Worm (Caenorhabditis elegans) whole organism, late embryonic: ENCODE results near the gene fbxb-114.

ENCODE experiments used
- C08G9.2 ChIP-seq: sonication (generic microtip); optimal IDR thresholded peaks from 2 replicates; lab custom pipeline; 2016; ENCODE audit warnings: mild to moderate bottlenecking, missing genetic modification characterization, moderate library complexity, missing compliant biosample characterization
- C38D4.7 ChIP-seq: fragments of 200-800 bp; sonication (Bioruptor generic); optimal IDR thresholded peaks from 2 replicates; lab custom pipeline; 2018; ENCODE audit warnings: mild to moderate bottlenecking, missing genetic modification characterization, moderate library complexity, missing compliant biosample characterization
- F13H6.1 ChIP-seq: sonication (generic microtip); optimal IDR thresholded peaks from 2 replicates; lab custom pipeline; 2016; ENCODE audit warnings: missing genetic modification characterization, missing compliant biosample characterization
- K09A11.1 ChIP-seq: sonication (generic microtip); optimal IDR thresholded peaks from 2 replicates; lab custom pipeline; 2017; ENCODE audit warnings: antibody characterized with exemption, mild to moderate bottlenecking, missing genetic modification characterization, missing compliant biosample characterization; ENCODE audit not compliant: insufficient read depth
- T23F11.4 ChIP-seq: fragments of 200-800 bp; sonication (Bioruptor generic); optimal IDR thresholded peaks from 2 replicates; lab custom pipeline; 2018; ENCODE audit warnings: mild to moderate bottlenecking, missing genetic modification characterization, missing compliant biosample characterization
- Y22D7AL.16 ChIP-seq: sonication (generic microtip); optimal IDR thresholded peaks from 2 replicates; lab custom pipeline; 2016; ENCODE audit warnings: missing genetic modification characterization, missing compliant biosample characterization
- ahr-1 ChIP-seq: sonication (generic microtip); optimal IDR thresholded peaks from 2 replicates; lab custom pipeline; 2016; ENCODE audit warnings: missing genetic modification characterization, missing compliant biosample characterization
- ama-1 ChIP-seq: fragments of 150-350 bp; optimal IDR thresholded peaks from 2 replicates; lab custom pipeline; 2014
- ceh-18 ChIP-seq: sonication (generic microtip); optimal IDR thresholded peaks from 2 replicates; lab custom pipeline; 2016; ENCODE audit warnings: missing genetic modification characterization, missing compliant biosample characterization
- ceh-2 ChIP-seq: sonication (generic microtip); optimal IDR thresholded peaks from 2 replicates; lab custom pipeline; 2016; ENCODE audit warnings: missing genotype, missing genetic modification characterization, missing compliant biosample characterization
- ceh-24 ChIP-seq: sonication (generic microtip); optimal IDR thresholded peaks from 2 replicates; lab custom pipeline; 2016; ENCODE audit warnings: mild to moderate bottlenecking, missing genetic modification characterization, missing compliant biosample characterization
- ceh-30 ChIP-seq: fragments of 150-350 bp; optimal IDR thresholded peaks from 2 replicates; lab custom pipeline; 2014; ENCODE audit warnings: missing biosample characterization, missing genetic modification characterization
- ceh-31 ChIP-seq: sonication (generic microtip); optimal IDR thresholded peaks from 2 replicates; lab custom pipeline; 2016; ENCODE audit warnings: missing genetic modification characterization, missing compliant biosample characterization
- ceh-34 ChIP-seq: sonication (generic microtip); optimal IDR thresholded peaks from 2 replicates; lab custom pipeline; 2016; ENCODE audit warnings: mild to moderate bottlenecking, missing genetic modification characterization, missing compliant biosample characterization
- ceh-48 ChIP-seq: sonication (generic microtip); optimal IDR thresholded peaks from 2 replicates; lab custom pipeline; 2016; ENCODE audit warnings: missing genetic modification characterization, inconsistent platforms, missing compliant biosample characterization
- ceh-6 ChIP-seq: fragments of 200-800 bp; sonication (Bioruptor generic); optimal IDR thresholded peaks from 2 replicates; lab custom pipeline; 2018; ENCODE audit warnings: mild to moderate bottlenecking, missing genetic modification characterization, missing compliant biosample characterization
- ceh-9 ChIP-seq: sonication (generic microtip); optimal IDR thresholded peaks from 2 replicates; lab custom pipeline; 2016; ENCODE audit warnings: mild to moderate bottlenecking, missing genetic modification characterization, inconsistent platforms, missing compliant biosample characterization
- dmd-4 ChIP-seq: sonication (generic microtip); optimal IDR thresholded peaks from 2 replicates; lab custom pipeline; 2016; ENCODE audit warnings: borderline replicate concordance, missing genetic modification characterization, missing compliant biosample characterization
- dve-1 ChIP-seq: sonication (generic microtip); optimal IDR thresholded peaks from 2 replicates; lab custom pipeline; 2017; ENCODE audit warnings: antibody characterized with exemption, mild to moderate bottlenecking, missing genetic modification characterization, missing compliant biosample characterization
- elt-2 ChIP-seq: sonication (generic microtip); optimal IDR thresholded peaks from 2 replicates; lab custom pipeline; 2016; ENCODE audit warnings: missing genetic modification reagents, missing genetic modification characterization, missing compliant biosample characterization
- eyg-1 ChIP-seq: sonication (generic microtip); optimal IDR thresholded peaks from 2 replicates; lab custom pipeline; 2016; ENCODE audit warnings: missing genotype, missing genetic modification characterization, missing compliant biosample characterization
- fax-1 ChIP-seq: sonication (generic microtip); optimal IDR thresholded peaks from 2 replicates; lab custom pipeline; 2016; ENCODE audit warnings: missing genotype, missing genetic modification characterization, missing compliant biosample characterization
- fkh-6 ChIP-seq: sonication (generic microtip); optimal IDR thresholded peaks from 2 replicates; lab custom pipeline; 2016; ENCODE audit warnings: missing genetic modification characterization, missing compliant biosample characterization
- hlh-30 ChIP-seq: sonication (generic microtip); optimal IDR thresholded peaks from 2 replicates; lab custom pipeline; 2017; ENCODE audit warnings: antibody characterized with exemption, missing genetic modification characterization, missing compliant biosample characterization; ENCODE audit not compliant: insufficient read depth
- hlh-8 ChIP-seq: sonication (generic microtip); optimal IDR thresholded peaks from 2 replicates; lab custom pipeline; 2016; ENCODE audit warnings: missing genotype, missing genetic modification characterization, missing compliant biosample characterization
- lim-6 ChIP-seq: sonication (generic microtip); optimal IDR thresholded peaks from 2 replicates; lab custom pipeline; 2016; ENCODE audit warnings: missing genetic modification characterization, missing compliant biosample characterization
- lin-11 ChIP-seq: fragments of 200-800 bp; sonication (Bioruptor generic); optimal IDR thresholded peaks from 2 replicates; lab custom pipeline; 2018; ENCODE audit warnings: mild to moderate bottlenecking, missing genetic modification characterization, missing compliant biosample characterization
- mec-3 ChIP-seq: sonication (generic microtip); optimal IDR thresholded peaks from 2 replicates; lab custom pipeline; 2016; ENCODE audit warnings: borderline replicate concordance, missing genetic modification characterization, missing compliant biosample characterization
- nfya-1 ChIP-seq: sonication (generic microtip); optimal IDR thresholded peaks from 2 replicates; lab custom pipeline; 2017; ENCODE audit warnings: missing genetic modification characterization, mild to moderate bottlenecking, missing compliant biosample characterization, antibody characterized with exemption, moderate library complexity
- nhr-232 ChIP-seq: sonication (generic microtip); optimal IDR thresholded peaks from 2 replicates; lab custom pipeline; 2016; ENCODE audit warnings: missing genetic modification characterization, missing compliant biosample characterization
- npax-4 ChIP-seq: sonication (generic microtip); optimal IDR thresholded peaks from 2 replicates; lab custom pipeline; 2016; ENCODE audit warnings: missing genetic modification characterization, missing compliant biosample characterization
- pat-9 ChIP-seq: fragments of 200-800 bp; sonication (Bioruptor generic); optimal IDR thresholded peaks from 2 replicates; lab custom pipeline; 2018; ENCODE audit warnings: mild to moderate bottlenecking, missing genetic modification characterization, moderate library complexity, missing compliant biosample characterization
- pqm-1 ChIP-seq: sonication (generic microtip); optimal IDR thresholded peaks from 2 replicates; lab custom pipeline; 2016; ENCODE audit warnings: missing genetic modification characterization, missing compliant biosample characterization
- pros-1 ChIP-seq: fragments of 150-350 bp; optimal IDR thresholded peaks from 2 replicates; lab custom pipeline; 2014; ENCODE audit warnings: missing biosample characterization, missing genetic modification reagents, missing genetic modification characterization
- rnt-1 ChIP-seq: sonication (generic microtip); optimal IDR thresholded peaks from 2 replicates; lab custom pipeline; 2016; ENCODE audit warnings: missing genetic modification characterization, missing compliant biosample characterization
- sdc-2 ChIP-seq: sonication (generic microtip); optimal IDR thresholded peaks from 2 replicates; lab custom pipeline; 2016; ENCODE audit warnings: missing genotype, missing genetic modification characterization, missing compliant biosample characterization
- sox-2 ChIP-seq: fragments of 200-800 bp; sonication (Bioruptor generic); IDR thresholded peaks from 2 replicates; pipeline ENCODE4 v1.3.6; 2022; ENCODE audit warnings: missing genetic modification reagents, missing genetic modification characterization, missing compliant biosample characterization
- sox-4 ChIP-seq: sonication (generic microtip); optimal IDR thresholded peaks from 2 replicates; lab custom pipeline; 2017; ENCODE audit warnings: mild to moderate bottlenecking, missing genetic modification characterization, inconsistent platforms, missing compliant biosample characterization
- syd-9 ChIP-seq: sonication (generic microtip); optimal IDR thresholded peaks from 2 replicates; lab custom pipeline; 2016; ENCODE audit warnings: mild to moderate bottlenecking, missing genetic modification characterization, moderate library complexity, missing compliant biosample characterization
- tbx-2 ChIP-seq: sonication (generic microtip); optimal IDR thresholded peaks from 2 replicates; lab custom pipeline; 2016; ENCODE audit warnings: missing genetic modification characterization, missing compliant biosample characterization
- unc-42 ChIP-seq: sonication (generic microtip); optimal IDR thresholded peaks from 2 replicates; lab custom pipeline; 2016; ENCODE audit warnings: missing genotype, missing genetic modification characterization, missing compliant biosample characterization
- unc-55 ChIP-seq: sonication (generic microtip); optimal IDR thresholded peaks from 2 replicates; lab custom pipeline; 2017; ENCODE audit warnings: missing biosample characterization, missing genetic modification reagents, missing genetic modification characterization
- ztf-16 ChIP-seq: sonication (generic microtip); optimal IDR thresholded peaks from 2 replicates; lab custom pipeline; 2017; ENCODE audit warnings: missing genetic modification characterization, missing compliant biosample characterization

fbxb-114 gene

DNA sequence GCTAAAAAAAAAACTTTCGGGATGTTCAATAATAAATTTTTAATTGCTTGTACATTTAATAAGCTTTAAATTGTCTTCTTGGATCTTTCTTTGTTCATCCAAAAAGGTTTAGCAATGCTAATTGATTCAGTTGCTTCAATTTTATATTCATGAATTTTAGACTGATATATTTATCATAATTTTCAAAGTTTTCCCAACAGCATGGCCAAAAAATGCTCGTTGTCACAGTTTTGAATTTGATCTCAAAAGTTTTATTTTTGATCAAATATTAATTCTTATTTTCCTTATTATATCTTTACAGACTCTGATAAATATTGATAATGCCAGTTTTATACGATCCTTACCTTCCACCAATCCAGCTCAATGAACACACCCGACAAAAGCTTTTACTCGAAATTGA, at the start of gene fbxb-114:
Gene fbxb-114, plus strand, starts transcription at position 301 of the 400 bp plus-strand sequence.
- TF ChIP-seq ama-1: no peak
- no peak for TF ChIP-seq ahr-1 (tag; lab: Kevin White, UChicago)
- no peak for TF ChIP-seq ceh-2 (tag; lab: Kevin White, UChicago)
- no peak for TF ChIP-seq hlh-8 (tag; lab: Kevin White, UChicago)
- TF ChIP-seq nhr-232: no peak
- TF ChIP-seq mec-3 (tag; lab: Kevin White, UChicago): no peak
- TF ChIP-seq ceh-34: no peak
- no peak for TF ChIP-seq npax-4 (tag; lab: Kevin White, UChicago)
- TF ChIP-seq T23F11.4 (GFP tag; lab: Kevin White, UChicago): no peak
- no peak for TF ChIP-seq C08G9.2
- TF ChIP-seq eyg-1 (tag; lab: Kevin White, UChicago): no peak
- TF ChIP-seq nfya-1 (tag; lab: Kevin White, UChicago): no peak
- TF ChIP-seq hlh-30 (tag; lab: Kevin White, UChicago): no peak
- no peak for TF ChIP-seq F13H6.1 (tag; lab: Kevin White, UChicago)
- no peak for TF ChIP-seq C38D4.7
- no peak for TF ChIP-seq Y22D7AL.16 (tag; lab: Kevin White, UChicago)
- no peak for TF ChIP-seq ceh-48 (tag; lab: Kevin White, UChicago)

DNA sequence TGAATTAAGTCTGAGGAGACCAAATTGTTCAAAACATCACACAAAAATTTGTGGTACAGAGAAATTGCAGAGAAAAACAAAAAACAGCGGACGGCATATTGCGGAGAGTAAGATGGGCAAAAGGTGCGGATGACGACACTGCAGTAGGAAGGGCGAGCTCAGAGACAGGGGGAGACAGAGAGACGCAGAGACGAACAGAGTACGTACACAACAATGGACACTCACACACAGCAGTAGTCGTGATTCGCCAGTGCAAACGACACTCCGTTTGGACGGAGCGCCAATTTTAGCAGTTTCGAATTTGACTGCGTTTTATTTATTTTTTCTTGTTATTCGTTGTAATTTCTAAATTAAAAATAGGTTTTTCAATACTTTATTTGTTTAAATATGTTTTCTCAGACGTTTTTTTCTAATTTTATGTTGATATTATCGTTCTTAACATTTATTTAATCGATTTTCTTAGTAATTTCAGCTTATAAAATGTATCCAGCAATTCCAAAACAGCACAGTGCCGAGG, 49.1 kb upstream of the fbxb-114 start, which contains the start of gene T20F7.1:
Gene T20F7.1, plus strand, starts transcription at position 467 of the 517 bp plus-strand sequence.
- TF ChIP-seq sox-2 (GFP tag; lab: Robert Waterston, UW): peak; percentile 59; the same call in 1 of the 2 replicates
- no peak for TF ChIP-seq K09A11.1 (tag; lab: Kevin White, UChicago)
- TF ChIP-seq ceh-24 (tag; lab: Kevin White, UChicago): no peak
- TF ChIP-seq syd-9 (tag; lab: Kevin White, UChicago): no peak
- TF ChIP-seq fkh-6: no peak
- TF ChIP-seq sox-4 (tag; lab: Kevin White, UChicago): no peak
- peak; percentile 30 for TF ChIP-seq unc-42 (tag; lab: Kevin White, UChicago)
- TF ChIP-seq ceh-34: peak; percentile 22
- peak; percentile 0 for TF ChIP-seq rnt-1
- TF ChIP-seq ceh-30 (tag; lab: Kevin White, UChicago): peak; percentile 13
- TF ChIP-seq sdc-2 (tag; lab: Kevin White, UChicago): peak; percentile 74
- no peak for TF ChIP-seq lin-11 (tag; lab: Kevin White, UChicago)
- TF ChIP-seq tbx-2 (tag; lab: Kevin White, UChicago): peak; percentile 64
- TF ChIP-seq ceh-18 (tag; lab: Kevin White, UChicago): peak; percentile 52
- TF ChIP-seq ceh-2 (tag; lab: Kevin White, UChicago): peak; percentile 10
- peak; percentile 54 for TF ChIP-seq hlh-30 (tag; lab: Kevin White, UChicago)
- TF ChIP-seq unc-55: peak; percentile 57
- no peak for TF ChIP-seq hlh-8 (tag; lab: Kevin White, UChicago)
- TF ChIP-seq pros-1: peak; percentile 26
- peak; percentile 62 for TF ChIP-seq ceh-31 (tag; lab: Kevin White, UChicago)
- no peak for TF ChIP-seq nhr-232
- peak; percentile 68 for TF ChIP-seq nfya-1 (tag; lab: Kevin White, UChicago)

DNA sequence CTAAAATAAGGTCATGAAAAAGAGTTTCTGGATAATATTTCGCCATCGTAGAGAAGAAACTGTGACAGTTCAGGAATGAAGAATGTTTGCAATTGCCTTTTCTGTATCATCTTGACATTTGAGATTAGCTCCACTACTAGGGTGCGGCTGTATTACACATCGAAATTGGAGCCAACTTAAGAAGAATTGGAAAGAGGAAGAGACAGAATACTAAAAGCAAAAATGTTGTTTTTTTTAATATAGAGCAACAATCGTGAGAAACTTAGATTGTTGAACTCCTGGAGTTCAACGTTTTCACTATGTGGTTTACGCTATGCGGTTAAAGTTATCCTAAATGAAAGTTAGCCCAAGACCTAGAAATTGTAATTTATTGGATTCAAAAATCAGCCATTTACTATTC, 41.2 kb upstream of the fbxb-114 start, which contains the start of gene acs-9:
Gene acs-9, minus strand, starts transcription at position 101 of the 400 bp plus-strand sequence.
- TF ChIP-seq Y22D7AL.16 (tag; lab: Kevin White, UChicago) (no peak), sox-2 (GFP tag; lab: Robert Waterston, UW) (no peak), ceh-6 (GFP tag; lab: Kevin White, UChicago) (no peak), dve-1 (no peak), ceh-2 (tag; lab: Kevin White, UChicago) (no peak), fax-1 (tag; lab: Kevin White, UChicago) (no peak), pqm-1 (tag; lab: Kevin White, UChicago) (no peak), elt-2 (tag; lab: Kevin White, UChicago) (no peak), ztf-16 (tag; lab: Kevin White, UChicago) (no peak), pat-9 (no peak), ceh-9 (tag; lab: Kevin White, UChicago) (no peak), lim-6 (no peak), unc-55 (no peak), ceh-34 (no peak), pros-1 (no peak), fkh-6 (no peak), dmd-4 (tag; lab: Kevin White, UChicago) (no peak), F13H6.1 (tag; lab: Kevin White, UChicago) (no peak)
